Fruit fly (Drosophila melanogaster) whole organism, embryonic: Measurements from ENCODE around the gene Vps26.

ENCODE experiments used
- CG10543 ChIP-seq: fragments of 200-800 bp; sonication (Bioruptor generic); optimal IDR thresholded peaks from 3 replicates; lab custom pipeline; 2017; ENCODE audit warnings: missing biosample characterization, mild to moderate bottlenecking, missing genetic modification characterization, moderate library complexity
- CG10565 ChIP-seq: fragments of 200-800 bp; sonication (Bioruptor generic); optimal IDR thresholded peaks from 3 replicates; lab custom pipeline; 2016; ENCODE audit warnings: missing biosample characterization, mild to moderate bottlenecking, missing genetic modification characterization
- CG12236 ChIP-seq: fragments of 200-800 bp; sonication (Bioruptor generic); optimal IDR thresholded peaks from 2 replicates; lab custom pipeline; 2016; ENCODE audit warnings: missing biosample characterization, missing genetic modification characterization
- CG13296 ChIP-seq: fragments of 200-800 bp; sonication (Bioruptor generic); optimal IDR thresholded peaks from 3 replicates; lab custom pipeline; 2018; ENCODE audit warnings: missing biosample characterization, mild to moderate bottlenecking, missing genetic modification characterization
- CG14014 ChIP-seq: fragments of 200-800 bp; sonication (Bioruptor generic); IDR thresholded peaks from 2 replicates; pipeline ENCODE4 v1.3.6; 2022; ENCODE audit warnings: missing biosample characterization, missing genetic modification characterization
- CG15479 ChIP-seq: fragments of 200-800 bp; sonication (Bioruptor generic); optimal IDR thresholded peaks from 3 replicates; lab custom pipeline; 2019; ENCODE audit warnings: missing biosample characterization, mild to moderate bottlenecking, missing genetic modification characterization, moderate library complexity
- CG18476 ChIP-seq: fragments of 200-800 bp; sonication (Bioruptor generic); optimal IDR thresholded peaks from 2 replicates; lab custom pipeline; 2016; ENCODE audit warnings: missing biosample characterization, mild to moderate bottlenecking, missing genetic modification characterization
- CG2875 ChIP-seq: fragments of 200-800 bp; sonication (Bioruptor generic); optimal IDR thresholded peaks from 2 replicates; lab custom pipeline; 2017; ENCODE audit warnings: missing biosample characterization, mild to moderate bottlenecking, missing genetic modification characterization, missing genetic modification reagents
- CG30403 ChIP-seq: fragments of 200-800 bp; sonication (Bioruptor generic); optimal IDR thresholded peaks from 3 replicates; lab custom pipeline; 2016; ENCODE audit warnings: missing biosample characterization, missing genetic modification characterization
- CG31441 ChIP-seq: fragments of 200-800 bp; sonication (Bioruptor generic); IDR thresholded peaks from 2 replicates; pipeline ENCODE4 v1.3.6; 2022; ENCODE audit warnings: missing biosample characterization, missing genetic modification characterization
- CG4282 ChIP-seq: fragments of 200-800 bp; sonication (Bioruptor generic); optimal IDR thresholded peaks from 2 replicates; lab custom pipeline; 2016; ENCODE audit warnings: missing biosample characterization, missing genetic modification characterization
- CG4360 ChIP-seq: fragments of 200-800 bp; sonication (Bioruptor generic); IDR thresholded peaks from 2 replicates; pipeline ENCODE4 v1.3.6; 2022; ENCODE audit warnings: missing biosample characterization, missing genetic modification characterization
- CG4707 ChIP-seq: fragments of 200-800 bp; sonication (Bioruptor generic); optimal IDR thresholded peaks from 2 replicates; lab custom pipeline; 2018; ENCODE audit warnings: missing biosample characterization, mild to moderate bottlenecking, missing genetic modification characterization, moderate library complexity
- CG5180 ChIP-seq: fragments of 200-800 bp; sonication (Bioruptor generic); optimal IDR thresholded peaks from 3 replicates; lab custom pipeline; 2017; ENCODE audit warnings: missing biosample characterization, missing genetic modification characterization, mild to moderate bottlenecking, moderate library complexity, missing genetic modification reagents
- CG5245 ChIP-seq: fragments of 200-800 bp; sonication (Bioruptor generic); optimal IDR thresholded peaks from 3 replicates; lab custom pipeline; 2016; ENCODE audit warnings: missing biosample characterization, missing genetic modification characterization
- CG7372 ChIP-seq: fragments of 200-800 bp; sonication (Bioruptor generic); IDR thresholded peaks from 2 replicates; pipeline ENCODE4 v1.3.6; 2022; ENCODE audit warnings: missing biosample characterization, missing genetic modification characterization
- CG7963 ChIP-seq: fragments of 200-800 bp; sonication (Bioruptor generic); IDR thresholded peaks from 3 replicates; pipeline ENCODE4 v1.3.6; 2022; ENCODE audit warnings: missing biosample characterization, missing genetic modification characterization; ENCODE audit not compliant: partially characterized antibody
- CG8924 ChIP-seq: fragments of 200-800 bp; optimal IDR thresholded peaks from 3 replicates; lab custom pipeline; 2019; ENCODE audit warnings: missing biosample characterization, mild to moderate bottlenecking, missing genetic modification characterization, moderate library complexity
- CG9932 ChIP-seq: fragments of 200-800 bp; sonication (Bioruptor generic); IDR thresholded peaks from 2 replicates; pipeline ENCODE4 v1.3.6; 2022; ENCODE audit warnings: missing biosample characterization, missing genetic modification characterization
- Dad ChIP-seq: fragments of 200-800 bp; sonication (Bioruptor generic); optimal IDR thresholded peaks from 3 replicates; lab custom pipeline; 2016; ENCODE audit warnings: missing biosample characterization, missing genetic modification characterization
- Dref ChIP-seq: fragments of 200-800 bp; sonication (Bioruptor generic); IDR thresholded peaks from 2 replicates; pipeline ENCODE4 v1.3.6; 2022; ENCODE audit warnings: missing biosample characterization, missing genetic modification characterization
- Ets65A ChIP-seq: fragments of 200-800 bp; sonication (Bioruptor generic); peaks from one replicate; lab custom pipeline; 2016; ENCODE audit warnings: missing biosample characterization, missing genetic modification characterization
- Ets97D ChIP-seq: fragments of 200-800 bp; sonication (Bioruptor generic); optimal IDR thresholded peaks from 3 replicates; lab custom pipeline; 2016; ENCODE audit warnings: missing biosample characterization, missing genetic modification characterization
- GATAe ChIP-seq: fragments of 200-800 bp; sonication (Bioruptor generic); conservative IDR thresholded peaks from 2 replicates; pipeline ENCODE4 v1.3.6; 2022; ENCODE audit warnings: missing biosample characterization, missing genetic modification characterization
- HmgD ChIP-seq: fragments of 200-800 bp; sonication (Bioruptor generic); optimal IDR thresholded peaks from 3 replicates; lab custom pipeline; 2016; ENCODE audit warnings: missing biosample characterization, missing genetic modification characterization
- NFAT ChIP-seq: fragments of 200-800 bp; sonication (Bioruptor generic); IDR thresholded peaks from 2 replicates; pipeline ENCODE4 v1.3.6; 2022; ENCODE audit warnings: missing biosample characterization, missing genetic modification characterization
- Nf-YC ChIP-seq: fragments of 200-800 bp; optimal IDR thresholded peaks from 3 replicates; lab custom pipeline; 2019; ENCODE audit warnings: missing biosample characterization, mild to moderate bottlenecking, missing genetic modification characterization, moderate library complexity
- Ssrp ChIP-seq: fragments of 200-800 bp; sonication (Bioruptor generic); optimal IDR thresholded peaks from 2 replicates; lab custom pipeline; 2018; ENCODE audit warnings: missing biosample characterization, mild to moderate bottlenecking, missing genetic modification characterization, moderate library complexity
- Taf1 ChIP-seq: fragments of 200-800 bp; sonication (Bioruptor generic); IDR thresholded peaks from 2 replicates; pipeline ENCODE4 v1.3.6; 2022; ENCODE audit warnings: missing biosample characterization, missing genetic modification characterization
- YL-1 ChIP-seq: fragments of 200-800 bp; sonication (Bioruptor generic); optimal IDR thresholded peaks from 3 replicates; lab custom pipeline; 2017; ENCODE audit warnings: missing biosample characterization, mild to moderate bottlenecking, missing genetic modification characterization
- cas ChIP-seq: fragments of 200-800 bp; sonication (Bioruptor generic); IDR thresholded peaks from 2 replicates; pipeline ENCODE4 v1.3.6; 2022; ENCODE audit warnings: missing biosample characterization, missing genetic modification characterization
- cg ChIP-seq: fragments of 200-800 bp; sonication (Bioruptor generic); optimal IDR thresholded peaks from 3 replicates; lab custom pipeline; 2019; ENCODE audit warnings: missing biosample characterization, mild to moderate bottlenecking, missing genetic modification characterization, moderate library complexity
- crp ChIP-seq, 2 experiments: fragments of 200-800 bp; sonication (Bioruptor generic); optimal IDR thresholded peaks; 2 replicates in 1 of 2; 3 replicates in 1 of 2; lab custom pipeline; 2017; ENCODE audit warnings: missing biosample characterization in 2 of 2, missing genetic modification characterization in 2 of 2, mild to moderate bottlenecking in 1 of 2, moderate library complexity in 1 of 2
- dati ChIP-seq: fragments of 200-800 bp; sonication (Bioruptor generic); IDR thresholded peaks from 2 replicates; pipeline ENCODE4 v1.3.6; 2022; ENCODE audit warnings: missing biosample characterization, missing genetic modification characterization
- disco-r ChIP-seq: fragments of 200-800 bp; sonication (Bioruptor generic); optimal IDR thresholded peaks from 2 replicates; lab custom pipeline; 2016; ENCODE audit warnings: missing biosample characterization, missing genetic modification characterization
- dysf ChIP-seq: fragments of 200-800 bp; sonication (Bioruptor generic); IDR thresholded peaks from 3 replicates; pipeline ENCODE4 v1.3.6; 2022; ENCODE audit warnings: missing biosample characterization, missing genetic modification characterization
- gt ChIP-seq: fragments of 200-800 bp; sonication (Bioruptor generic); IDR thresholded peaks from 2 replicates; pipeline ENCODE4 v1.3.6; 2022; ENCODE audit warnings: missing biosample characterization, missing genetic modification characterization
- kni ChIP-seq: fragments of 200-800 bp; sonication (Bioruptor generic); optimal IDR thresholded peaks from 3 replicates; lab custom pipeline; 2017; ENCODE audit warnings: mild to moderate bottlenecking, missing biosample characterization, missing genetic modification reagents, missing genetic modification characterization
- prd ChIP-seq, 3 experiments: fragments of >200 bp in 2 of 3; fragments of 200-800 bp in 1 of 3; sonication (Bioruptor generic) in 1 of 3; optimal IDR thresholded peaks in 2 of 3; IDR thresholded peaks in 1 of 3; 2 replicates in 2 of 3; 3 replicates in 1 of 3; pipeline versions ENCODE4 v1.3.6 to Lab custom; 2017 to 2022; ENCODE audit warnings: missing biosample characterization in 1 of 3, missing genetic modification characterization in 1 of 3
- pum ChIP-seq: fragments of 200-800 bp; sonication (Bioruptor generic); optimal IDR thresholded peaks from 2 replicates; lab custom pipeline; 2016; ENCODE audit warnings: missing biosample characterization, missing genetic modification characterization
- schlank ChIP-seq: fragments of 200-800 bp; sonication (Bioruptor generic); optimal IDR thresholded peaks from 2 replicates; lab custom pipeline; 2018; ENCODE audit warnings: missing biosample characterization, mild to moderate bottlenecking, missing genetic modification characterization
- sisA ChIP-seq: fragments of 200-800 bp; sonication (Bioruptor generic); IDR thresholded peaks from 2 replicates; pipeline ENCODE4 v1.3.6; 2022; ENCODE audit warnings: missing biosample characterization, missing genetic modification characterization
- sob ChIP-seq: fragments of 200-800 bp; sonication (Bioruptor generic); IDR thresholded peaks from 2 replicates; pipeline ENCODE4 v1.3.6; 2022; ENCODE audit warnings: missing biosample characterization, missing genetic modification characterization
- ssp ChIP-seq: fragments of 200-800 bp; sonication (Bioruptor generic); IDR thresholded peaks from 2 replicates; pipeline ENCODE4 v1.3.6; 2022; ENCODE audit warnings: missing biosample characterization, missing genetic modification characterization
- stc ChIP-seq: fragments of 200-800 bp; sonication (Bioruptor generic); IDR thresholded peaks from 2 replicates; pipeline ENCODE4 v1.3.6; 2022; ENCODE audit warnings: missing biosample characterization, missing genetic modification characterization
- tll ChIP-seq, 2 experiments: fragments of 200-800 bp in 1 of 2; fragments of >200 bp in 1 of 2; sonication (Bioruptor generic) in 1 of 2; optimal IDR thresholded peaks; 2 replicates each; lab custom pipeline; 2017 to 2019; ENCODE audit warnings: missing biosample characterization in 2 of 2, missing genetic modification characterization in 2 of 2, mild to moderate bottlenecking in 1 of 2, moderate library complexity in 1 of 2
- trh ChIP-seq: fragments of 200-800 bp; sonication (Bioruptor generic); optimal IDR thresholded peaks from 2 replicates; lab custom pipeline; 2016; ENCODE audit warnings: missing biosample characterization, missing genetic modification characterization
- tup ChIP-seq: fragments of 200-800 bp; sonication (Bioruptor generic); optimal IDR thresholded peaks from 2 replicates; lab custom pipeline; 2016; ENCODE audit warnings: missing biosample characterization, mild to moderate bottlenecking, missing genetic modification characterization, moderate library complexity
- vvl ChIP-seq: fragments of 200-800 bp; sonication (Bioruptor generic); IDR thresholded peaks from 2 replicates; pipeline ENCODE4 v1.3.6; 2022; ENCODE audit warnings: missing biosample characterization, missing genetic modification characterization
- zf30C ChIP-seq: fragments of 200-800 bp; sonication (Bioruptor generic); optimal IDR thresholded peaks from 3 replicates; lab custom pipeline; 2018; ENCODE audit warnings: missing biosample characterization, mild to moderate bottlenecking, missing genetic modification characterization

Gene Vps26

dm6 chrX:1879606-1880110 lies 6.0 kb downstream of the Vps26 start, which contains the start of gene CG14818 (continued):
- TF ChIP-seq GATAe (GFP tag; lab: Robert Waterston, UW), result no peak
- TF ChIP-seq Taf1, result no peak
- TF ChIP-seq CG4282 (GFP tag; lab: Kevin White, UChicago), result no peak
- TF ChIP-seq Nf-YC (tag; lab: Kevin White, UChicago), result peak; percentile 90
- no peak for TF ChIP-seq prd (optimal IDR thresholded peaks at IDR 0.05; lab: Kevin White, UChicago)
- peak; percentile 73; the same call in 2 of the 3 replicates for TF ChIP-seq prd (GFP tag; IDR thresholded peaks at IDR 0.05; lab: Robert Waterston, UW)
- peak; percentile 56 for TF ChIP-seq CG7372 (GFP tag; lab: Robert Waterston, UW)
- TF ChIP-seq sisA (GFP tag; lab: Robert Waterston, UW), result peak; percentile 52
- peak; percentile 51 for TF ChIP-seq Ets97D
- no peak for TF ChIP-seq CG2875 (GFP tag; lab: Kevin White, UChicago)
- no peak for TF ChIP-seq CG14014 (GFP tag; lab: Robert Waterston, UW)
- TF ChIP-seq pum (GFP tag; lab: Kevin White, UChicago), result peak; percentile 72
- peak; percentile 78 for TF ChIP-seq CG9932 (GFP tag; lab: Robert Waterston, UW)
- no peak for TF ChIP-seq dati (GFP tag; lab: Robert Waterston, UW)
- TF ChIP-seq Ets65A (GFP tag; lab: Kevin White, UChicago), result peak; percentile 97
- TF ChIP-seq CG15479 (GFP tag; lab: Kevin White, UChicago), result no peak
- no peak for TF ChIP-seq CG18476 (GFP tag; lab: Kevin White, UChicago)
- peak; percentile 74 for TF ChIP-seq vvl (GFP tag; lab: Robert Waterston, UW)
- peak; percentile 53 for TF ChIP-seq CG30403 (GFP tag; lab: Kevin White, UChicago)
- peak; percentile 51; the same call in 1 of the 2 replicates for TF ChIP-seq cas
- no peak for TF ChIP-seq CG10565 (GFP tag; lab: Kevin White, UChicago)
- peak; percentile 30 for TF ChIP-seq CG4707 (GFP tag; lab: Kevin White, UChicago)
- TF ChIP-seq CG5245, result peak; percentile 23
- TF ChIP-seq tll (GFP tag; optimal IDR thresholded peaks at IDR 0.05; lab: Kevin White, UChicago), result peak in 1 of 2 experiments; percentile 27
- TF ChIP-seq crp (GFP tag; optimal IDR thresholded peaks at IDR 0.05; lab: Kevin White, UChicago), result no peak
- peak; percentile 68 for TF ChIP-seq CG7963 (GFP tag; lab: Robert Waterston, UW)
- no peak for TF ChIP-seq CG5180 (GFP tag; lab: Kevin White, UChicago)
- no peak for TF ChIP-seq zf30C
- TF ChIP-seq CG10543 (GFP tag; lab: Kevin White, UChicago), result peak; percentile 72
- TF ChIP-seq gt (GFP tag; lab: Robert Waterston, UW), result no peak
- peak; percentile 75 for TF ChIP-seq sob (GFP tag; lab: Robert Waterston, UW)
- no peak for TF ChIP-seq Dad
- no peak for TF ChIP-seq cg (GFP tag; lab: Kevin White, UChicago)
- peak; percentile 65 for TF ChIP-seq ssp (GFP tag; lab: Robert Waterston, UW)
- peak; percentile 44 for TF ChIP-seq YL-1 (GFP tag; lab: Kevin White, UChicago)
- TF ChIP-seq Ssrp (tag; lab: Kevin White, UChicago), result peak; percentile 24
- peak; percentile 6 for TF ChIP-seq CG8924 (tag; lab: Kevin White, UChicago)
- TF ChIP-seq disco-r (GFP tag; lab: Kevin White, UChicago), result peak; percentile 18
- TF ChIP-seq HmgD (GFP tag; lab: Kevin White, UChicago), result no peak
- TF ChIP-seq schlank (tag; lab: Kevin White, UChicago), result peak; percentile 42
- no peak for TF ChIP-seq CG4360 (GFP tag; lab: Robert Waterston, UW)
- TF ChIP-seq CG12236 (GFP tag; lab: Kevin White, UChicago), result peak; percentile 39
- no peak for TF ChIP-seq Dref (GFP tag; lab: Robert Waterston, UW)
- TF ChIP-seq CG31441 (GFP tag; lab: Robert Waterston, UW), result no peak; the same call in 1 of the 2 replicates
- TF ChIP-seq tup (GFP tag; lab: Kevin White, UChicago), result no peak
- TF ChIP-seq trh (GFP tag; lab: Kevin White, UChicago), result no peak
- no peak for TF ChIP-seq kni (GFP tag; lab: Kevin White, UChicago)
- 0 out of 2 replicates have a peak, but pooled peaks have one; percentile 29 for TF ChIP-seq stc (GFP tag; lab: Robert Waterston, UW)
- TF ChIP-seq dysf, result peak; percentile 73; the same call in 1 of the 3 replicates
- peak; percentile 46; the same call in 1 of the 2 replicates for TF ChIP-seq NFAT (GFP tag; lab: Robert Waterston, UW)
- peak; percentile 32 for TF ChIP-seq CG13296
